Fruit fly (Drosophila melanogaster): Measurements from ENCODE around the gene CG13474.

The CG13474 gene

DNA sequence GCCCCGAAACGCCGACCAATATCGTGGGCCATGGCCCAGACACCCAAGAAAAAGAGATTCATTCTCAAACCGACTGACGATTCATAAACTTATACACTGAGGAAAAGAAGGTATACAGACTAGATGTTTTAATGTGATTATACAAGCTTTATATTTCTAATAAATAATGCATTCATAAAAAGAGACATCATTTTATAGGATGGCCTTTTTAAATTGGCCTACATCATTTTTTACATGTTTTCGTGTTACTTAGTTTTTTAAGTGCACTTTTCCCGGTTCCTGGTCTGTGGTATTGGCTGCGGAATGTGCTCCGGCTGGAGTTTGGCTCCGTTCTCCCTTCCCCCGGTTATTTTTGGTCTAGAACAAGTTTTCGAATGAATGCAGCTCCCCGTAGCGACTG is 44.4 kb downstream of the CG13474 start (continued):
- TF ChIP-seq zfh1 (GFP tag; IDR thresholded peaks at IDR 0.05): peak; percentile 77; the same call in 2 of the 3 replicates
- no peak for TF ChIP-seq HLHmδ (GFP tag; optimal IDR thresholded peaks at IDR 0.05)
- TF ChIP-seq H2.0 (GFP tag; IDR thresholded peaks at IDR 0.05): peak; percentile 60
- TF ChIP-seq bsh (GFP tag; optimal IDR thresholded peaks at IDR 0.05): peak; percentile 93 to 98
- TF ChIP-seq gsb-n (tag; optimal IDR thresholded peaks at IDR 0.05): peak; percentile 91
- peak; percentile 89 for TF ChIP-seq CG6254 (GFP tag; optimal IDR thresholded peaks at IDR 0.05)
- TF ChIP-seq row (GFP tag; IDR thresholded peaks at IDR 0.05): peak; percentile 77
- TF ChIP-seq CG12659 (GFP tag; optimal IDR thresholded peaks at IDR 0.05): peak; percentile 45
- no peak for TF ChIP-seq CG15073 (GFP tag; optimal IDR thresholded peaks at IDR 0.05)
- TF ChIP-seq exex (tag; optimal IDR thresholded peaks at IDR 0.05): no peak
- TF ChIP-seq Lpt (GFP tag; optimal IDR thresholded peaks at IDR 0.05): no peak
- peak; percentile 38; the same call in 1 of the 2 replicates for TF ChIP-seq Rx (GFP tag; IDR thresholded peaks at IDR 0.05)
- peak; percentile 81 for TF ChIP-seq Oli (tag; optimal IDR thresholded peaks at IDR 0.05)
- peak; percentile 30 for TF ChIP-seq kni (GFP tag; optimal IDR thresholded peaks at IDR 0.05)
- no peak for TF ChIP-seq CG31224 (GFP tag; IDR thresholded peaks at IDR 0.05)
- peak; percentile 63 for TF ChIP-seq ind (GFP tag; optimal IDR thresholded peaks at IDR 0.05)
- no peak for TF ChIP-seq CG13296 (GFP tag; optimal IDR thresholded peaks at IDR 0.05)
- TF ChIP-seq fu2 (GFP tag; optimal IDR thresholded peaks at IDR 0.05): peak; percentile 6
- TF ChIP-seq MESR4 (GFP tag; optimal IDR thresholded peaks at IDR 0.05): no peak
- no peak for TF ChIP-seq Fer2 (tag; optimal IDR thresholded peaks at IDR 0.05)
- no peak for TF ChIP-seq B-H2 (GFP tag; optimal IDR thresholded peaks at IDR 0.05)
- TF ChIP-seq Doc3 (GFP tag; IDR thresholded peaks at IDR 0.05; ENCODE audit: partially characterized antibody): no peak
- TF ChIP-seq CG10462 (GFP tag; optimal IDR thresholded peaks at IDR 0.05): peak; percentile 41
- TF ChIP-seq ab (GFP tag; optimal IDR thresholded peaks at IDR 0.05): peak; percentile 20
- TF ChIP-seq Neu2 (GFP tag; optimal IDR thresholded peaks at IDR 0.05; ENCODE audit: borderline replicate concordance): no peak
- no peak for TF ChIP-seq HLH4C (GFP tag; IDR thresholded peaks at IDR 0.05; ENCODE audit: partially characterized antibody)
- no peak for TF ChIP-seq CG34376 (GFP tag; optimal IDR thresholded peaks at IDR 0.05)
- TF ChIP-seq sima (GFP tag; optimal IDR thresholded peaks at IDR 0.05): peak; percentile 32
- TF ChIP-seq CG5245 (GFP tag; optimal IDR thresholded peaks at IDR 0.05): peak; percentile 73
- no peak for TF ChIP-seq CG6854 (GFP tag; optimal IDR thresholded peaks at IDR 0.05)
- peak; percentile 93; the same call in 1 of the 2 replicates for TF ChIP-seq ara (GFP tag; IDR thresholded peaks at IDR 0.05)
- peak; percentile 86 for TF ChIP-seq NC2β (GFP tag; optimal IDR thresholded peaks at IDR 0.05)
- peak; percentile 64; the same call in 1 of the 2 replicates for TF ChIP-seq Ptx1 (GFP tag; IDR thresholded peaks at IDR 0.05)
- TF ChIP-seq Sin3A (optimal IDR thresholded peaks at IDR 0.05): no peak
- TF ChIP-seq Gug (GFP tag; IDR thresholded peaks at IDR 0.05): 0 out of 4 replicates have a peak, but pooled peaks have one; percentile 32
- peak; percentile 27; the same call in 1 of the 2 replicates for TF ChIP-seq stc (GFP tag; IDR thresholded peaks at IDR 0.05)
- TF ChIP-seq ssp (GFP tag; IDR thresholded peaks at IDR 0.05): peak; percentile 62
- no peak for TF ChIP-seq chinmo (GFP tag; IDR thresholded peaks at IDR 0.05; ENCODE audit: partially characterized antibody)
- TF ChIP-seq Sry-β (GFP tag; optimal IDR thresholded peaks at IDR 0.05): peak; percentile 26
- TF ChIP-seq psq (GFP tag; optimal IDR thresholded peaks at IDR 0.05): peak; percentile 38
- no peak for TF ChIP-seq CG17612 (GFP tag; IDR thresholded peaks at IDR 0.05)
- peak; percentile 81 for TF ChIP-seq CG17359 (tag; optimal IDR thresholded peaks at IDR 0.05)
- 0 out of 3 replicates have a peak, but pooled peaks have one; percentile 12 for TF ChIP-seq Aef1 (GFP tag; IDR thresholded peaks at IDR 0.05)
- TF ChIP-seq peb (GFP tag; IDR thresholded peaks at IDR 0.05): peak; percentile 68; the same call in 1 of the 2 replicates
- TF ChIP-seq inv (GFP tag; IDR thresholded peaks at IDR 0.05; ENCODE audit: partially characterized antibody): no peak
- peak; percentile 69 for TF ChIP-seq Asciz (GFP tag; optimal IDR thresholded peaks at IDR 0.05)
- TF ChIP-seq CG9876 (GFP tag; optimal IDR thresholded peaks at IDR 0.05): peak; percentile 9
- peak in 1 of 2 experiments; percentile 91 for TF ChIP-seq eve (GFP tag; optimal IDR thresholded peaks at IDR 0.05)
- no peak for TF ChIP-seq Poxn (GFP tag; IDR thresholded peaks at IDR 0.05)
- peak; percentile 14 for TF ChIP-seq CTCF (GFP tag; optimal IDR thresholded peaks at IDR 0.05)
- peak; percentile 70 for TF ChIP-seq CG10209 (GFP tag; optimal IDR thresholded peaks at IDR 0.05)

All from whole organism, embryonic.